Fruit fly (Drosophila melanogaster): Measurements from ENCODE around the gene sas.

Gene sas

dm6 chr3R:7123699-7124098 lies 38.9 kb upstream of the sas start (continued):
- TF ChIP-seq Mad (GFP tag; optimal IDR thresholded peaks at IDR 0.05) (no peak), H15 (GFP tag; IDR thresholded peaks at IDR 0.05) (no peak), bbx (GFP tag; IDR thresholded peaks at IDR 0.05; ENCODE audit: partially characterized antibody) (peak; percentile 8; the same call in 1 of the 2 replicates), CG14965 (GFP tag; optimal IDR thresholded peaks at IDR 0.05; ENCODE audit: borderline replicate concordance) (no peak), seq (GFP tag; IDR thresholded peaks at IDR 0.05) (peak; percentile 23; the same call in 1 of the 2 replicates), CG32532 (GFP tag; IDR thresholded peaks at IDR 0.05) (no peak), CG7357 (GFP tag; IDR thresholded peaks at IDR 0.05) (no peak), kah (GFP tag; optimal IDR thresholded peaks at IDR 0.05) (peak; percentile 90), CG3281 (GFP tag; optimal IDR thresholded peaks at IDR 0.05) (no peak), pzg (GFP tag; optimal IDR thresholded peaks at IDR 0.05) (peak; percentile 27), Bgb (GFP tag; IDR thresholded peaks at IDR 0.05; ENCODE audit: partially characterized antibody) (peak; percentile 8; the same call in 1 of the 2 replicates), CG13624 (GFP tag; optimal IDR thresholded peaks at IDR 0.05) (no peak), Ets97D (GFP tag; optimal IDR thresholded peaks at IDR 0.05) (no peak), CG34422 (GFP tag; IDR thresholded peaks at IDR 0.05) (0 out of 3 replicates have a peak, but pooled peaks have one; percentile 67), CG15269 (tag; optimal IDR thresholded peaks at IDR 0.05) (no peak), amos (GFP tag; IDR thresholded peaks at IDR 0.05; ENCODE audit: partially characterized antibody) (no peak), D (optimal IDR thresholded peaks at IDR 0.05) (peak; percentile 38), D (GFP tag; optimal IDR thresholded peaks at IDR 0.05) (no peak), CG1233 (GFP tag; optimal IDR thresholded peaks at IDR 0.05) (no peak), CG14860 (GFP tag; IDR thresholded peaks at IDR 0.05; ENCODE audit: partially characterized antibody) (no peak), zen (tag; optimal IDR thresholded peaks at IDR 0.05) (no peak), ewg (GFP tag; optimal IDR thresholded peaks at IDR 0.05) (peak; percentile 20), NK7.1 (GFP tag; optimal IDR thresholded peaks at IDR 0.05) (no peak), ac (GFP tag; optimal IDR thresholded peaks at IDR 0.05) (no peak), jing (GFP tag; optimal IDR thresholded peaks at IDR 0.05) (no peak), CG9609 (GFP tag; optimal IDR thresholded peaks at IDR 0.05) (no peak), emc (GFP tag; optimal IDR thresholded peaks at IDR 0.05) (no peak), CG15514 (GFP tag; optimal IDR thresholded peaks at IDR 0.05) (no peak), chinmo (GFP tag; IDR thresholded peaks at IDR 0.05; ENCODE audit: partially characterized antibody) (peak; percentile 90), CG14710 (tag; optimal IDR thresholded peaks at IDR 0.05) (no peak), run (tag; optimal IDR thresholded peaks at IDR 0.05) (no peak), CG7963 (GFP tag; IDR thresholded peaks at IDR 0.05; ENCODE audit: partially characterized antibody) (no peak), BtbVII (GFP tag; optimal IDR thresholded peaks at IDR 0.05) (no peak), CG7745 (tag; optimal IDR thresholded peaks at IDR 0.05) (no peak), E2f2 (GFP tag; IDR thresholded peaks at IDR 0.05) (no peak; the same call in 1 of the 2 replicates), CG15601 (tag; optimal IDR thresholded peaks at IDR 0.05) (no peak), HmgZ (tag; optimal IDR thresholded peaks at IDR 0.05) (peak; percentile 30), CG11456 (GFP tag; IDR thresholded peaks at IDR 0.05) (no peak), MTF-1 (GFP tag; optimal IDR thresholded peaks at IDR 0.05; ENCODE audit: borderline replicate concordance) (no peak), bigmax (GFP tag; optimal IDR thresholded peaks at IDR 0.05) (no peak), Bteb2 (GFP tag; optimal IDR thresholded peaks at IDR 0.05) (no peak), pum (GFP tag; optimal IDR thresholded peaks at IDR 0.05) (no peak), PHDP (tag; optimal IDR thresholded peaks at IDR 0.05) (no peak), psq (GFP tag; optimal IDR thresholded peaks at IDR 0.05) (no peak), abd-A (tag; optimal IDR thresholded peaks at IDR 0.05) (no peak), dmrt11E (tag; optimal IDR thresholded peaks at IDR 0.05) (no peak), crol (GFP tag; IDR thresholded peaks at IDR 0.05) (peak; percentile 33; the same call in 1 of the 2 replicates), B-H1 (GFP tag; IDR thresholded peaks at IDR 0.05) (no peak), CG10321 (GFP tag; IDR thresholded peaks at IDR 0.05) (peak; percentile 95), kni (GFP tag; optimal IDR thresholded peaks at IDR 0.05) (no peak)

Data from whole organism, embryonic.